Fruit fly (Drosophila melanogaster) Kc167 (cell line): ENCODE data around the gene Nedd4.

Experiments used
- Sin3A ChIP-seq: fragments of >200 bp; optimal IDR thresholded peaks from 2 replicates; lab custom pipeline; 2018; ENCODE audit warnings: missing external identifiers
- h ChIP-seq: fragments of >200 bp; optimal IDR thresholded peaks from 3 replicates; lab custom pipeline; 2018; ENCODE audit warnings: missing external identifiers
- insv ChIP-seq: fragments of >200 bp; optimal IDR thresholded peaks from 3 replicates; lab custom pipeline; 2018; ENCODE audit warnings: missing external identifiers
- psq ChIP-seq: fragments of >200 bp; optimal IDR thresholded peaks from 2 replicates; lab custom pipeline; 2017; ENCODE audit warnings: missing external identifiers
- ttk ChIP-seq: sonication (Bioruptor generic); optimal IDR thresholded peaks from 2 replicates; lab custom pipeline; 2017; ENCODE audit warnings: missing external identifiers

dm6 chr3L:17497969-17498368, 31.9 kb upstream of the Nedd4 start:
- TF ChIP-seq Sin3A (lab: Kevin White, UChicago) = no peak
- TF ChIP-seq insv = no peak
- no peak for TF ChIP-seq ttk (lab: Kevin White, UChicago)
- TF ChIP-seq h (lab: Kevin White, UChicago) = no peak
- TF ChIP-seq psq = no peak
